Worm (Caenorhabditis elegans) whole organism, young adult: ENCODE data around the gene Y48A6B.7.

Experiments
- F37B4.10 ChIP-seq: fragments of 200-800 bp; sonication (Bioruptor generic); IDR thresholded peaks from 2 replicates; pipeline ENCODE4 v1.3.6; 2022; ENCODE audit warnings: missing genetic modification characterization, missing compliant biosample characterization
- F55B11.4 ChIP-seq: sonication (generic microtip); optimal IDR thresholded peaks from 2 replicates; lab custom pipeline; 2016; ENCODE audit warnings: missing compliant biosample characterization, missing genetic modification characterization, borderline replicate concordance; ENCODE audit not compliant: insufficient read depth
- egl-18 ChIP-seq: fragments of 200-800 bp; sonication (Bioruptor generic); IDR thresholded peaks from 2 replicates; pipeline ENCODE4 v1.3.6; 2022; ENCODE audit warnings: missing genetic modification reagents, missing genetic modification characterization, missing compliant biosample characterization
- lin-26 ChIP-seq: fragments of 200-800 bp; sonication (Bioruptor generic); IDR thresholded peaks from 2 replicates; pipeline ENCODE4 v1.3.6; 2022; ENCODE audit warnings: missing genetic modification reagents, missing genetic modification characterization, missing compliant biosample characterization
- tbx-9 ChIP-seq: sonication (generic microtip); optimal IDR thresholded peaks from 2 replicates; lab custom pipeline; 2016; ENCODE audit warnings: borderline replicate concordance, missing genetic modification characterization, inconsistent platforms, missing compliant biosample characterization

ce11 chrIII:11069265-11069664 is 42.9 kb upstream of the Y48A6B.7 start:
- TF ChIP-seq egl-18 (GFP tag; lab: Robert Waterston, UW), result no peak
- TF ChIP-seq F37B4.10 (GFP tag; lab: Robert Waterston, UW), result no peak
- TF ChIP-seq tbx-9, result no peak
- TF ChIP-seq lin-26 (GFP tag; lab: Robert Waterston, UW), result no peak
- no peak for TF ChIP-seq F55B11.4 (tag; lab: Kevin White, UChicago)
